Worm (Caenorhabditis elegans) whole organism, L4 larva: ENCODE data around the gene F35H8.12.

ENCODE experiments used
- F44E2.7 ChIP-seq: fragments of 200-800 bp; sonication (Bioruptor generic); IDR thresholded peaks from 2 replicates; pipeline ENCODE4 v2.1.2; 2022; ENCODE audit warnings: missing genetic modification characterization, missing compliant biosample characterization
- Y48G9A.11 ChIP-seq: fragments of 200-800 bp; sonication (Bioruptor generic); IDR thresholded peaks from 2 replicates; pipeline ENCODE4 v1.3.6; 2022; ENCODE audit warnings: missing genetic modification reagents, missing genetic modification characterization, missing compliant biosample characterization
- Y5F2A.4 ChIP-seq: fragments of 200-800 bp; sonication (Bioruptor generic); optimal IDR thresholded peaks from 2 replicates; lab custom pipeline; 2018; ENCODE audit warnings: mild to moderate bottlenecking, missing genetic modification characterization, missing compliant biosample characterization
- Y75B8A.6 ChIP-seq: fragments of 200-800 bp; sonication (Bioruptor generic); IDR thresholded peaks from 2 replicates; pipeline ENCODE4 v1.3.6; 2022; ENCODE audit warnings: missing genetic modification reagents, missing genetic modification characterization, missing compliant biosample characterization
- ZK546.5 ChIP-seq, 2 experiments: sonication (generic microtip); optimal IDR thresholded peaks; 2 replicates each; lab custom pipeline; 2017; ENCODE audit warnings: missing biosample characterization in 2 of 2, missing genetic modification characterization in 2 of 2
- attf-4 ChIP-seq: sonication (generic microtip); optimal IDR thresholded peaks from 3 replicates; lab custom pipeline; 2017; ENCODE audit warnings: missing biosample characterization, missing genetic modification characterization
- ceh-44 ChIP-seq: fragments of 200-800 bp; sonication (Bioruptor generic); IDR thresholded peaks from 2 replicates; pipeline ENCODE4 v1.3.6; 2022; ENCODE audit warnings: missing genetic modification reagents, missing genetic modification characterization, missing compliant biosample characterization
- ceh-62 ChIP-seq: sonication (generic microtip); optimal IDR thresholded peaks from 2 replicates; lab custom pipeline; 2017; ENCODE audit warnings: missing biosample characterization, missing genetic modification characterization
- daf-19 ChIP-seq: fragments of 200-800 bp; sonication (Bioruptor generic); conservative IDR thresholded peaks from 2 replicates; pipeline ENCODE4 v1.3.6; 2022; ENCODE audit warnings: missing genetic modification characterization, missing compliant biosample characterization
- dmd-8 ChIP-seq: fragments of 200-800 bp; sonication (Bioruptor generic); IDR thresholded peaks from 2 replicates; pipeline ENCODE4 v1.3.6; 2022; ENCODE audit warnings: missing genetic modification characterization, missing compliant biosample characterization
- egl-27 ChIP-seq: sonication (generic microtip); optimal IDR thresholded peaks from 3 replicates; lab custom pipeline; 2017; ENCODE audit warnings: missing biosample characterization, missing genetic modification reagents, missing genetic modification characterization
- egl-43 ChIP-seq: fragments of 200-800 bp; sonication (Bioruptor generic); IDR thresholded peaks from 2 replicates; pipeline ENCODE4 v1.3.6; 2022; ENCODE audit warnings: missing genetic modification reagents, missing genetic modification characterization, missing compliant biosample characterization
- hlh-11 ChIP-seq: fragments of 200-800 bp; sonication (Bioruptor generic); optimal IDR thresholded peaks from 2 replicates; lab custom pipeline; 2018; ENCODE audit warnings: mild to moderate bottlenecking, missing genetic modification characterization, missing compliant biosample characterization
- lin-1 ChIP-seq: fragments of 200-800 bp; sonication (Bioruptor generic); IDR thresholded peaks from 2 replicates; pipeline ENCODE4 v1.3.6; 2022; ENCODE audit warnings: missing genetic modification reagents, missing genetic modification characterization, missing compliant biosample characterization
- lin-15B ChIP-seq: fragments of 150-350 bp; sonication (generic microtip); optimal IDR thresholded peaks from 3 replicates; lab custom pipeline; 2014; ENCODE audit warnings: missing biosample characterization, missing genetic modification characterization
- lir-3 ChIP-seq: sonication (generic microtip); optimal IDR thresholded peaks from 2 replicates; lab custom pipeline; 2016; ENCODE audit warnings: mild to moderate bottlenecking, missing genetic modification characterization, missing compliant biosample characterization
- madf-9 ChIP-seq: fragments of 200-800 bp; sonication (Bioruptor generic); conservative IDR thresholded peaks from 2 replicates; pipeline ENCODE4 v1.3.6; 2022; ENCODE audit warnings: missing genetic modification reagents, missing genetic modification characterization, missing compliant biosample characterization
- mdl-1 ChIP-seq, 2 experiments: fragments of 150-350 bp in 1 of 2; sonication (generic microtip) in 1 of 2; optimal IDR thresholded peaks; 2 replicates each; lab custom pipeline; 2014 to 2017; ENCODE audit warnings: missing biosample characterization in 2 of 2, missing genetic modification characterization in 2 of 2
- mdt-29 ChIP-seq: fragments of 200-800 bp; sonication (Bioruptor generic); IDR thresholded peaks from 2 replicates; pipeline ENCODE4 v1.3.6; 2022; ENCODE audit warnings: missing genetic modification reagents, missing genetic modification characterization, missing compliant biosample characterization
- mep-1 ChIP-seq: fragments of 150-350 bp; sonication (generic microtip); optimal IDR thresholded peaks from 3 replicates; lab custom pipeline; 2014; ENCODE audit warnings: missing biosample characterization, missing genetic modification characterization
- mes-2 ChIP-seq: sonication (generic microtip); optimal IDR thresholded peaks from 2 replicates; lab custom pipeline; 2016; ENCODE audit warnings: missing genotype, mild to moderate bottlenecking, missing genetic modification characterization, missing compliant biosample characterization; ENCODE audit not compliant: poor library complexity, severe bottlenecking
- mxl-3 ChIP-seq: fragments of 200-800 bp; sonication (Bioruptor generic); optimal IDR thresholded peaks from 2 replicates; lab custom pipeline; 2018; ENCODE audit warnings: mild to moderate bottlenecking, missing genetic modification characterization, missing compliant biosample characterization
- nhr-102 ChIP-seq: sonication (generic microtip); optimal IDR thresholded peaks from 2 replicates; lab custom pipeline; 2016; ENCODE audit warnings: mild to moderate bottlenecking, missing genetic modification characterization, moderate library complexity, missing compliant biosample characterization
- nhr-237 ChIP-seq: sonication (generic microtip); optimal IDR thresholded peaks from 2 replicates; lab custom pipeline; 2017; ENCODE audit warnings: missing biosample characterization, missing genetic modification characterization
- nhr-42 ChIP-seq: fragments of 200-800 bp; sonication (Bioruptor generic); IDR thresholded peaks from 2 replicates; pipeline ENCODE4 v1.3.6; 2022; ENCODE audit warnings: missing genetic modification characterization, missing compliant biosample characterization
- nhr-48 ChIP-seq: sonication (generic microtip); optimal IDR thresholded peaks from 2 replicates; lab custom pipeline; 2016; ENCODE audit warnings: mild to moderate bottlenecking, missing genetic modification characterization, missing compliant biosample characterization
- pha-4 ChIP-seq, 2 experiments: fragments of 150-350 bp in 1 of 2; fragments of 200-800 bp in 1 of 2; sonication (Bioruptor generic) in 1 of 2; IDR thresholded peaks in 1 of 2; optimal IDR thresholded peaks in 1 of 2; 2 replicates each; pipeline versions ENCODE4 v1.3.6 to Lab custom; 2014 to 2022; ENCODE audit warnings: missing genetic modification characterization in 2 of 2, missing genetic modification reagents in 2 of 2, missing biosample characterization in 1 of 2, missing compliant biosample characterization in 1 of 2
- pqm-1 ChIP-seq: sonication (generic microtip); optimal IDR thresholded peaks from 2 replicates; lab custom pipeline; 2017; ENCODE audit warnings: missing biosample characterization, missing genetic modification characterization
- rbr-2 ChIP-seq: sonication (generic microtip); optimal IDR thresholded peaks from 2 replicates; lab custom pipeline; 2016; ENCODE audit warnings: missing genotype, missing genetic modification characterization, missing compliant biosample characterization
- spr-1 ChIP-seq: sonication (generic microtip); optimal IDR thresholded peaks from 2 replicates; lab custom pipeline; 2016; ENCODE audit warnings: mild to moderate bottlenecking, missing genetic modification characterization, missing compliant biosample characterization
- tag-97 ChIP-seq: fragments of 200-800 bp; sonication (Bioruptor generic); IDR thresholded peaks from 2 replicates; pipeline ENCODE4 v1.3.6; 2022; ENCODE audit warnings: missing genetic modification characterization, missing compliant biosample characterization
- tra-1 ChIP-seq: fragments of 200-800 bp; sonication (Bioruptor generic); IDR thresholded peaks from 2 replicates; pipeline ENCODE4 v1.3.6; 2022; ENCODE audit warnings: missing genetic modification reagents, missing genetic modification characterization, missing compliant biosample characterization
- unc-130 ChIP-seq: sonication (generic microtip); optimal IDR thresholded peaks from 2 replicates; lab custom pipeline; 2016; ENCODE audit warnings: missing genetic modification reagents, missing genetic modification characterization, missing compliant biosample characterization
- unc-62 ChIP-seq, 3 experiments: fragments of 150-350 bp in 1 of 3; sonication (generic microtip); optimal IDR thresholded peaks in 2 of 3; peaks in 1 of 3; 1 replicate in 1 of 3; 2 replicates in 2 of 3; lab custom pipeline; 2014 to 2017; ENCODE audit warnings: missing biosample characterization in 3 of 3, missing genetic modification characterization in 3 of 3, missing genetic modification reagents in 3 of 3, missing genotype in 1 of 3

F35H8.12 gene

DNA sequence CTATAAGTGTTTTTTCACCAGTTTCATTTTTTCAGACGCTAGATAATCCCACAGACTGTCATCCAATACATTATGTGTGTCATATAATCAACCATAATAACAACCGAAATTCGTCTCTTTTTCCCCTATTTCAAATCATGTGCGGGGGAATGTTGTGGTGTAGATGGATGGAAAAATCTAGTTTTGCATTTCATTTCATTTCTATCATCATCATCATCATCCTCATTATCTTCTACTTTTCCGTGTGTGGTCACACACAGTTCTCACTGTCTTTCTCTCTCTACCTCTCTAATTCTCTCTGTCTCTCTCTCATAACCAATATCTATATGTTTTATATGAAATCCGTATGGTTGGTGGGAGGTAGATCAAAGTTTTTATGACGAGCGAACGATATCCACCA is 21.8 kb downstream of the F35H8.12 start (continued):
- TF ChIP-seq hlh-11 (tag; lab: Kevin White, UChicago): no peak
- no peak for TF ChIP-seq egl-27 (tag; lab: Kevin White, UChicago)
- no peak for TF ChIP-seq nhr-102 (tag; lab: Kevin White, UChicago)
- TF ChIP-seq mxl-3 (GFP tag; lab: Kevin White, UChicago): peak; percentile 42
- peak in 1 of 2 experiments; percentile 8 for TF ChIP-seq mdl-1 (tag; optimal IDR thresholded peaks at IDR 0.05; lab: Kevin White, UChicago)
- TF ChIP-seq tag-97 (GFP tag; lab: Robert Waterston, UW): no peak
- TF ChIP-seq ZK546.5 (tag; optimal IDR thresholded peaks at IDR 0.05; lab: Kevin White, UChicago): no peak
- no peak for TF ChIP-seq Y75B8A.6
- TF ChIP-seq mdt-29 (GFP tag; lab: Robert Waterston, UW): no peak
- no peak for TF ChIP-seq ceh-62 (tag; lab: Kevin White, UChicago)
- TF ChIP-seq lin-15B (tag; lab: Kevin White, UChicago): no peak
- TF ChIP-seq nhr-42: no peak
- TF ChIP-seq pha-4 (GFP tag; IDR thresholded peaks at IDR 0.05; lab: Robert Waterston, UW): no peak
- TF ChIP-seq pha-4 (tag; optimal IDR thresholded peaks at IDR 0.05; lab: Kevin White, UChicago): no peak
- peak in 1 of 2 experiments; percentile 90 for TF ChIP-seq unc-62 (GFP tag; optimal IDR thresholded peaks at IDR 0.05 in 1 of 2; lab: Kevin White, UChicago)
- no peak for TF ChIP-seq unc-62 (tag; optimal IDR thresholded peaks at IDR 0.05; lab: Kevin White, UChicago)
- TF ChIP-seq unc-130 (GFP tag; lab: Kevin White, UChicago): no peak
- no peak for TF ChIP-seq Y5F2A.4 (GFP tag; lab: Kevin White, UChicago)
- no peak for TF ChIP-seq mep-1
- no peak for TF ChIP-seq Y48G9A.11 (GFP tag; lab: Robert Waterston, UW)
- no peak for TF ChIP-seq pqm-1 (tag; lab: Kevin White, UChicago)
- no peak for TF ChIP-seq attf-4
- no peak for TF ChIP-seq daf-19 (GFP tag; lab: Robert Waterston, UW)
- no peak for TF ChIP-seq tra-1 (GFP tag; lab: Robert Waterston, UW)

DNA sequence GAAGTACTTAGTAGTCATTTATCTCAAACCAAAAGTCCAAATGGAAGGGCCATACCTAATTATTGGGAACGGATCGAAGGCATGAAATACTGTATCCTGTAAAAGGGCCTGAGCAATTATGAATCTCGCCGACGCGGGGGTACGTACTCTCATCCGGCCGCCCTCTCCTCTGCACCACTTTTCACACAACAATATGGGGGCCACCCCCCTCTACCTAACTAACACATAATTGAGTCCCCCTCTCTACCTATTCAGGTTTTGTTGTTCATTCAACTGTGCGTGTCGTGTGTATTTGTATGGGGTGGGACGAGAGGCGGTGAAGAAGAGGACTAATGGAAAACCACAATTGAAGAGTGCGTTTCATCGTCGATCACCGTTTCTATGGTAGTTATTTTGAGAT is 22.8 kb downstream of the F35H8.12 start:
- TF ChIP-seq nhr-48 (tag; lab: Kevin White, UChicago) (no peak), egl-43 (GFP tag; lab: Robert Waterston, UW) (0 out of 2 replicates have a peak, but pooled peaks have one; percentile 58), ceh-44 (GFP tag; lab: Robert Waterston, UW) (no peak), nhr-237 (tag; lab: Kevin White, UChicago) (no peak), mes-2 (peak; percentile 15), lin-1 (GFP tag; lab: Robert Waterston, UW) (no peak), lir-3 (tag; lab: Kevin White, UChicago) (no peak), mep-1 (no peak), F44E2.7 (0 out of 2 replicates have a peak, but pooled peaks have one; percentile 43), lin-15B (tag; lab: Kevin White, UChicago) (no peak), spr-1 (tag; lab: Kevin White, UChicago) (no peak), unc-62 (GFP tag; optimal IDR thresholded peaks at IDR 0.05 in 1 of 2; lab: Kevin White, UChicago) (peak in 1 of 2 experiments; percentile 60), unc-62 (tag; optimal IDR thresholded peaks at IDR 0.05; lab: Kevin White, UChicago) (no peak), rbr-2 (tag; lab: Kevin White, UChicago) (peak; percentile 1)

DNA sequence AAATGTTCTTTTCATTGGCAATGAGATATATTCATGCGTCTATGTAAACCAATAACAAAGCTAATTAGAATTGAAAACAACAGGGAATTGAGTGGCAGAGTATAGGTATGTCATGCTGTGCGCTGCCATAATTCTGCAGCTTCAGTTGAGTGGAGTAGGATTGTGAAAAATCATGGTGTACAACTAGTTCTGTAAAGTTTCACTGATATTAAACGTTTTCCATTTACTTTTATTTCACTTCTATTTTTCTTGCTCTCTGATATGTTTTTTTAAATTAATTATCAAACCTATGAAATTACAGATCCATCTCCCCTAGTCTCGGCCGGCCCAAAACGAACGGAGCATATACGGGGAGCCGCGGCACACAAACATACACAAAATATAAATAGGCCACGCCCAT is 24.0 kb downstream of the F35H8.12 start, which contains the start of gene exc-7:
exc-7 (plus strand) TSS at position 301 of the 400 bp plus-strand sequence.
- TF ChIP-seq daf-19 (GFP tag; lab: Robert Waterston, UW): no peak
- no peak for TF ChIP-seq dmd-8 (GFP tag; lab: Robert Waterston, UW)
- TF ChIP-seq madf-9 (GFP tag; lab: Robert Waterston, UW): no peak
- TF ChIP-seq lin-15B (tag; lab: Kevin White, UChicago): no peak
- TF ChIP-seq unc-62 (GFP tag; optimal IDR thresholded peaks at IDR 0.05 in 1 of 2; lab: Kevin White, UChicago): peak in 1 of 2 experiments; percentile 83
- no peak for TF ChIP-seq unc-62 (tag; optimal IDR thresholded peaks at IDR 0.05; lab: Kevin White, UChicago)
